Worm (Caenorhabditis elegans) whole organism, late embryonic: ENCODE data around the gene sta-1.
A peak's percentile ranks its signal among the peaks of the same experiment; 100 is the strongest.

ENCODE experiments used
- C08G9.2 ChIP-seq: sonication (generic microtip); optimal IDR thresholded peaks from 2 replicates; lab custom pipeline; 2016; ENCODE audit warnings: mild to moderate bottlenecking, missing genetic modification characterization, moderate library complexity, missing compliant biosample characterization
- C38D4.7 ChIP-seq: fragments of 200-800 bp; sonication (Bioruptor generic); optimal IDR thresholded peaks from 2 replicates; lab custom pipeline; 2018; ENCODE audit warnings: mild to moderate bottlenecking, missing genetic modification characterization, moderate library complexity, missing compliant biosample characterization
- F13H6.1 ChIP-seq: sonication (generic microtip); optimal IDR thresholded peaks from 2 replicates; lab custom pipeline; 2016; ENCODE audit warnings: missing genetic modification characterization, missing compliant biosample characterization
- K02D7.2 ChIP-seq: sonication (generic microtip); optimal IDR thresholded peaks from 2 replicates; lab custom pipeline; 2017; ENCODE audit warnings: mild to moderate bottlenecking, missing genetic modification characterization, missing compliant biosample characterization
- K09A11.1 ChIP-seq: sonication (generic microtip); optimal IDR thresholded peaks from 2 replicates; lab custom pipeline; 2017; ENCODE audit warnings: antibody characterized with exemption, mild to moderate bottlenecking, missing genetic modification characterization, missing compliant biosample characterization; ENCODE audit not compliant: insufficient read depth
- T23F11.4 ChIP-seq: fragments of 200-800 bp; sonication (Bioruptor generic); optimal IDR thresholded peaks from 2 replicates; lab custom pipeline; 2018; ENCODE audit warnings: mild to moderate bottlenecking, missing genetic modification characterization, missing compliant biosample characterization
- ahr-1 ChIP-seq: sonication (generic microtip); optimal IDR thresholded peaks from 2 replicates; lab custom pipeline; 2016; ENCODE audit warnings: missing genetic modification characterization, missing compliant biosample characterization
- ceh-14 ChIP-seq: sonication (generic microtip); optimal IDR thresholded peaks from 2 replicates; lab custom pipeline; 2016; ENCODE audit warnings: missing genotype, missing genetic modification characterization, missing compliant biosample characterization
- ceh-18 ChIP-seq: sonication (generic microtip); optimal IDR thresholded peaks from 2 replicates; lab custom pipeline; 2016; ENCODE audit warnings: missing genetic modification characterization, missing compliant biosample characterization
- ceh-19 ChIP-seq: fragments of 200-800 bp; sonication (Bioruptor generic); optimal IDR thresholded peaks from 2 replicates; lab custom pipeline; 2018; ENCODE audit warnings: mild to moderate bottlenecking, missing genetic modification characterization, missing compliant biosample characterization
- ceh-22 ChIP-seq: sonication (generic microtip); optimal IDR thresholded peaks from 2 replicates; lab custom pipeline; 2017; ENCODE audit warnings: missing biosample characterization, missing genetic modification characterization
- ceh-30 ChIP-seq: fragments of 150-350 bp; optimal IDR thresholded peaks from 2 replicates; lab custom pipeline; 2014; ENCODE audit warnings: missing biosample characterization, missing genetic modification characterization
- ceh-31 ChIP-seq: sonication (generic microtip); optimal IDR thresholded peaks from 2 replicates; lab custom pipeline; 2016; ENCODE audit warnings: missing genetic modification characterization, missing compliant biosample characterization
- ceh-34 ChIP-seq: sonication (generic microtip); optimal IDR thresholded peaks from 2 replicates; lab custom pipeline; 2016; ENCODE audit warnings: mild to moderate bottlenecking, missing genetic modification characterization, missing compliant biosample characterization
- ceh-45 ChIP-seq: fragments of 200-800 bp; sonication (Bioruptor generic); IDR thresholded peaks from 2 replicates; pipeline ENCODE4 v1.3.6; 2022; ENCODE audit warnings: missing genetic modification reagents, missing genetic modification characterization, missing compliant biosample characterization
- ceh-48 ChIP-seq: sonication (generic microtip); optimal IDR thresholded peaks from 2 replicates; lab custom pipeline; 2016; ENCODE audit warnings: missing genetic modification characterization, inconsistent platforms, missing compliant biosample characterization
- ceh-6 ChIP-seq: fragments of 200-800 bp; sonication (Bioruptor generic); optimal IDR thresholded peaks from 2 replicates; lab custom pipeline; 2018; ENCODE audit warnings: mild to moderate bottlenecking, missing genetic modification characterization, missing compliant biosample characterization
- che-1 ChIP-seq: sonication (generic microtip); optimal IDR thresholded peaks from 2 replicates; lab custom pipeline; 2016; ENCODE audit warnings: mild to moderate bottlenecking, missing genetic modification characterization, missing compliant biosample characterization
- dmd-4 ChIP-seq: sonication (generic microtip); optimal IDR thresholded peaks from 2 replicates; lab custom pipeline; 2016; ENCODE audit warnings: borderline replicate concordance, missing genetic modification characterization, missing compliant biosample characterization
- dve-1 ChIP-seq: sonication (generic microtip); optimal IDR thresholded peaks from 2 replicates; lab custom pipeline; 2017; ENCODE audit warnings: antibody characterized with exemption, mild to moderate bottlenecking, missing genetic modification characterization, missing compliant biosample characterization
- elt-2 ChIP-seq: sonication (generic microtip); optimal IDR thresholded peaks from 2 replicates; lab custom pipeline; 2016; ENCODE audit warnings: missing genetic modification reagents, missing genetic modification characterization, missing compliant biosample characterization
- eyg-1 ChIP-seq: sonication (generic microtip); optimal IDR thresholded peaks from 2 replicates; lab custom pipeline; 2016; ENCODE audit warnings: missing genotype, missing genetic modification characterization, missing compliant biosample characterization
- fkh-10 ChIP-seq: fragments of 150-350 bp; optimal IDR thresholded peaks from 2 replicates; lab custom pipeline; 2014; ENCODE audit warnings: missing biosample characterization, missing genetic modification reagents, missing genetic modification characterization
- fkh-6 ChIP-seq: sonication (generic microtip); optimal IDR thresholded peaks from 2 replicates; lab custom pipeline; 2016; ENCODE audit warnings: missing genetic modification characterization, missing compliant biosample characterization
- hlh-6 ChIP-seq: sonication (generic microtip); optimal IDR thresholded peaks from 2 replicates; lab custom pipeline; 2016; ENCODE audit warnings: missing genotype, missing genetic modification characterization, missing compliant biosample characterization
- hlh-8 ChIP-seq: sonication (generic microtip); optimal IDR thresholded peaks from 2 replicates; lab custom pipeline; 2016; ENCODE audit warnings: missing genotype, missing genetic modification characterization, missing compliant biosample characterization
- lim-6 ChIP-seq: sonication (generic microtip); optimal IDR thresholded peaks from 2 replicates; lab custom pipeline; 2016; ENCODE audit warnings: missing genetic modification characterization, missing compliant biosample characterization
- madf-2 ChIP-seq: sonication (generic microtip); optimal IDR thresholded peaks from 2 replicates; lab custom pipeline; 2017; ENCODE audit warnings: missing genetic modification characterization, missing compliant biosample characterization
- nfya-1 ChIP-seq: sonication (generic microtip); optimal IDR thresholded peaks from 2 replicates; lab custom pipeline; 2017; ENCODE audit warnings: missing genetic modification characterization, mild to moderate bottlenecking, missing compliant biosample characterization, antibody characterized with exemption, moderate library complexity
- nhr-11 ChIP-seq: fragments of 150-350 bp; optimal IDR thresholded peaks from 2 replicates; lab custom pipeline; 2014; ENCODE audit warnings: missing biosample characterization, missing genetic modification characterization
- nhr-232 ChIP-seq: sonication (generic microtip); optimal IDR thresholded peaks from 2 replicates; lab custom pipeline; 2016; ENCODE audit warnings: missing genetic modification characterization, missing compliant biosample characterization
- npax-4 ChIP-seq: sonication (generic microtip); optimal IDR thresholded peaks from 2 replicates; lab custom pipeline; 2016; ENCODE audit warnings: missing genetic modification characterization, missing compliant biosample characterization
- pag-3 ChIP-seq: sonication (generic microtip); optimal IDR thresholded peaks from 2 replicates; lab custom pipeline; 2016; ENCODE audit warnings: missing compliant biosample characterization, missing genetic modification characterization, borderline replicate concordance
- pha-2 ChIP-seq: sonication (generic microtip); optimal IDR thresholded peaks from 2 replicates; lab custom pipeline; 2017; ENCODE audit warnings: mild to moderate bottlenecking, missing genetic modification characterization, missing compliant biosample characterization
- ref-2 ChIP-seq: sonication (generic microtip); optimal IDR thresholded peaks from 2 replicates; lab custom pipeline; 2016; ENCODE audit warnings: missing genetic modification characterization, missing compliant biosample characterization
- rnt-1 ChIP-seq: sonication (generic microtip); optimal IDR thresholded peaks from 2 replicates; lab custom pipeline; 2016; ENCODE audit warnings: missing genetic modification characterization, missing compliant biosample characterization
- sox-2 ChIP-seq: fragments of 200-800 bp; sonication (Bioruptor generic); IDR thresholded peaks from 2 replicates; pipeline ENCODE4 v1.3.6; 2022; ENCODE audit warnings: missing genetic modification reagents, missing genetic modification characterization, missing compliant biosample characterization
- sox-4 ChIP-seq: sonication (generic microtip); optimal IDR thresholded peaks from 2 replicates; lab custom pipeline; 2017; ENCODE audit warnings: mild to moderate bottlenecking, missing genetic modification characterization, inconsistent platforms, missing compliant biosample characterization
- tbx-2 ChIP-seq: sonication (generic microtip); optimal IDR thresholded peaks from 2 replicates; lab custom pipeline; 2016; ENCODE audit warnings: missing genetic modification characterization, missing compliant biosample characterization
- tbx-7 ChIP-seq: sonication (generic microtip); optimal IDR thresholded peaks from 2 replicates; lab custom pipeline; 2016; ENCODE audit warnings: missing genotype, missing genetic modification characterization, missing compliant biosample characterization
- ttx-3 ChIP-seq: sonication (generic microtip); optimal IDR thresholded peaks from 2 replicates; lab custom pipeline; 2016; ENCODE audit warnings: missing genetic modification reagents, missing genetic modification characterization, missing compliant biosample characterization
- unc-3 ChIP-seq, 2 experiments: fragments of 200-800 bp in 1 of 2; sonication (Bioruptor generic) in 1 of 2; sonication (generic microtip) in 1 of 2; conservative IDR thresholded peaks in 1 of 2; optimal IDR thresholded peaks in 1 of 2; 2 replicates each; pipeline versions ENCODE4 v1.3.6 to Lab custom; 2016 to 2022; ENCODE audit warnings: missing compliant biosample characterization in 2 of 2, missing genetic modification characterization in 2 of 2, missing genetic modification reagents in 1 of 2
- unc-42 ChIP-seq: sonication (generic microtip); optimal IDR thresholded peaks from 2 replicates; lab custom pipeline; 2016; ENCODE audit warnings: missing genotype, missing genetic modification characterization, missing compliant biosample characterization
- unc-55 ChIP-seq: sonication (generic microtip); optimal IDR thresholded peaks from 2 replicates; lab custom pipeline; 2017; ENCODE audit warnings: missing biosample characterization, missing genetic modification reagents, missing genetic modification characterization
- zip-5 ChIP-seq: sonication (generic microtip); optimal IDR thresholded peaks from 2 replicates; lab custom pipeline; 2016; ENCODE audit warnings: missing genetic modification characterization, missing compliant biosample characterization
- ztf-16 ChIP-seq: sonication (generic microtip); optimal IDR thresholded peaks from 2 replicates; lab custom pipeline; 2017; ENCODE audit warnings: missing genetic modification characterization, missing compliant biosample characterization

The sta-1 gene

ce11 chrIV:16684224-16684623, 20.1 kb downstream of the sta-1 start:
- no peak for TF ChIP-seq dmd-4
- TF ChIP-seq che-1 (tag; lab: Kevin White, UChicago): peak; percentile 31
- TF ChIP-seq C38D4.7 (GFP tag; lab: Kevin White, UChicago): peak; percentile 19
- no peak for TF ChIP-seq zip-5
- TF ChIP-seq nfya-1: peak; percentile 15
- TF ChIP-seq madf-2: peak; percentile 48
- peak; percentile 34 for TF ChIP-seq ceh-6 (GFP tag; lab: Kevin White, UChicago)
- TF ChIP-seq C08G9.2 (tag; lab: Kevin White, UChicago): peak; percentile 7
- TF ChIP-seq nhr-232 (tag; lab: Kevin White, UChicago): peak; percentile 32
- TF ChIP-seq unc-42 (tag; lab: Kevin White, UChicago): no peak
- no peak for TF ChIP-seq pag-3 (tag; lab: Kevin White, UChicago)
- TF ChIP-seq ceh-45 (GFP tag; lab: Robert Waterston, UW): no peak
- no peak for TF ChIP-seq eyg-1 (tag; lab: Kevin White, UChicago)
- peak; percentile 29 for TF ChIP-seq ttx-3
- TF ChIP-seq sox-4 (tag; lab: Kevin White, UChicago): peak; percentile 1
- TF ChIP-seq ceh-18 (tag; lab: Kevin White, UChicago): no peak
- no peak for TF ChIP-seq K02D7.2 (tag; lab: Kevin White, UChicago)
- TF ChIP-seq F13H6.1 (tag; lab: Kevin White, UChicago): no peak
- no peak for TF ChIP-seq ref-2 (tag; lab: Kevin White, UChicago)
- peak; percentile 7 for TF ChIP-seq tbx-2
- TF ChIP-seq unc-3 (GFP tag; conservative IDR thresholded peaks at IDR 0.05; lab: Robert Waterston, UW): 0 out of 2 replicates have a peak, but pooled peaks have one; percentile 32
- TF ChIP-seq unc-3 (tag; optimal IDR thresholded peaks at IDR 0.05; lab: Kevin White, UChicago): no peak
- TF ChIP-seq ceh-31 (tag; lab: Kevin White, UChicago): no peak
- TF ChIP-seq ceh-19: peak; percentile 33
- TF ChIP-seq K09A11.1 (tag; lab: Kevin White, UChicago): no peak
- no peak for TF ChIP-seq ztf-16
- peak; percentile 47 for TF ChIP-seq elt-2 (tag; lab: Kevin White, UChicago)
- TF ChIP-seq unc-55 (GFP tag; lab: Kevin White, UChicago): no peak
- no peak for TF ChIP-seq ceh-30 (tag; lab: Kevin White, UChicago)
- TF ChIP-seq npax-4 (tag; lab: Kevin White, UChicago): no peak
- TF ChIP-seq rnt-1: no peak
- TF ChIP-seq sox-2 (GFP tag; lab: Robert Waterston, UW): no peak
- TF ChIP-seq, all 69 proteins: peak for 13

DNA sequence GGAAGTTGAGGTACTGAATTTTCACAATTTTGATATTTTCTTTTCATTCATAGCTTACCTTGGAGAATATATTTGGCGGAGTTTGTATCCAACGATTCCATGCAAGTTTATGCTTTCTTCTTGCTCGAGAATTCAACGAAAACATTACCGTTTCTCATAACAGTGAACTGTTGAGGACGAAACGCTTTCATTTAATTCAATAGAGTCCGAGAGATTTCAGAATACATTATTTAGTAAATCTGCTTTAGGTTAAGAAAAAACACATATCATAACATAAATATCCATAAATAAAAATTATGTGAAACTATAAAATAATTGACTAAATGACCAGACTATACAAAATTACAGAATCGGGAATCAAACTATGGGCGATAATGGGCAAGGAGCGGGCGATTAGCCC, 30.4 kb downstream of the sta-1 start, which contains the start of gene Y51H4A.941:
TSS of gene Y51H4A.941 (minus strand) at position 101 of the 400 bp plus-strand sequence.
- TF ChIP-seq ceh-34 (tag; lab: Kevin White, UChicago) (no peak), tbx-7 (tag; lab: Kevin White, UChicago) (no peak), madf-2 (no peak), ahr-1 (tag; lab: Kevin White, UChicago) (no peak), lim-6 (tag; lab: Kevin White, UChicago) (no peak), dve-1 (tag; lab: Kevin White, UChicago) (no peak), nhr-232 (tag; lab: Kevin White, UChicago) (no peak), K09A11.1 (tag; lab: Kevin White, UChicago) (no peak), sox-4 (tag; lab: Kevin White, UChicago) (no peak), hlh-8 (tag; lab: Kevin White, UChicago) (no peak), fkh-10 (GFP tag; lab: Kevin White, UChicago) (no peak), hlh-6 (tag; lab: Kevin White, UChicago) (no peak)

- TF ChIP-seq zip-5 (no peak), fkh-6 (tag; lab: Kevin White, UChicago) (no peak), ceh-31 (tag; lab: Kevin White, UChicago) (no peak), C08G9.2 (tag; lab: Kevin White, UChicago) (no peak), ceh-48 (no peak), pha-2 (no peak), T23F11.4 (no peak), ceh-22 (tag; lab: Kevin White, UChicago) (no peak), ceh-6 (GFP tag; lab: Kevin White, UChicago) (no peak), nhr-11 (tag; lab: Kevin White, UChicago) (no peak), elt-2 (tag; lab: Kevin White, UChicago) (no peak), lim-6 (tag; lab: Kevin White, UChicago) (no peak), madf-2 (no peak), ttx-3 (no peak), ceh-30 (tag; lab: Kevin White, UChicago) (no peak), ceh-14 (tag; lab: Kevin White, UChicago) (no peak)
Observed at ce11 chrIV:16696422-16696821, 32.3 kb downstream of the sta-1 start.
